Worm (Caenorhabditis elegans): ENCODE measurements around the gene B0334.20.
A peak's percentile ranks its signal among the peaks of the same experiment; 100 is the strongest.

B0334.20 gene

ce11 chrII:11492843-11493242, 7.4 kb downstream of the B0334.20 start, which contains the start of gene hacl-1 (continued):
- no peak for TF ChIP-seq lin-13 (GFP tag; optimal IDR thresholded peaks at IDR 0.05)
- no peak for TF ChIP-seq blmp-1 (tag; optimal IDR thresholded peaks at IDR 0.05; ENCODE audit: insufficient read depth)
- no peak for TF ChIP-seq R02D3.7 (tag; optimal IDR thresholded peaks at IDR 0.05)
- TF ChIP-seq nhr-21 (tag; optimal IDR thresholded peaks at IDR 0.05) = peak; percentile 68
- TF ChIP-seq sma-3 (GFP tag; optimal IDR thresholded peaks at IDR 0.05) = peak; percentile 63
- TF ChIP-seq lin-39 (tag; optimal IDR thresholded peaks at IDR 0.05) = no peak
- TF ChIP-seq unc-39 (tag; optimal IDR thresholded peaks at IDR 0.05) = no peak
- peak; percentile 0 to 38 for TF ChIP-seq lsy-2 (tag; optimal IDR thresholded peaks at IDR 0.05)
- no peak for TF ChIP-seq nhr-237 (tag; optimal IDR thresholded peaks at IDR 0.05)
- TF ChIP-seq Y55F3AM.14 (GFP tag; optimal IDR thresholded peaks at IDR 0.05) = no peak
- no peak for TF ChIP-seq ZK546.5 (tag; optimal IDR thresholded peaks at IDR 0.05)

ce11 chrII:11487999-11488398, 12.3 kb downstream of the B0334.20 start, which contains the start of gene B0334.13:
Gene B0334.13, plus strand, starts transcription at chrII:11488299.
- TF ChIP-seq R02D3.7 (tag; optimal IDR thresholded peaks at IDR 0.05) (no peak), crh-2 (tag; optimal IDR thresholded peaks at IDR 0.05) (no peak), nhr-25 (tag; optimal IDR thresholded peaks at IDR 0.05) (no peak)

- TF ChIP-seq skn-1 (tag; optimal IDR thresholded peaks at IDR 0.05) = no peak
- no peak for TF ChIP-seq ztf-11 (tag; optimal IDR thresholded peaks at IDR 0.05)
- peak; percentile 19 for TF ChIP-seq nhr-25 (tag; optimal IDR thresholded peaks at IDR 0.05)
- peak; percentile 13 for TF ChIP-seq sma-3 (GFP tag; optimal IDR thresholded peaks at IDR 0.05)
These were observed 13.5 kb downstream of the B0334.20 start, which contains the start of gene ttr-18 for ce11 chrII:11486698-11487234. Gene ttr-18, minus strand, starts transcription at chrII:11486748.

DNA sequence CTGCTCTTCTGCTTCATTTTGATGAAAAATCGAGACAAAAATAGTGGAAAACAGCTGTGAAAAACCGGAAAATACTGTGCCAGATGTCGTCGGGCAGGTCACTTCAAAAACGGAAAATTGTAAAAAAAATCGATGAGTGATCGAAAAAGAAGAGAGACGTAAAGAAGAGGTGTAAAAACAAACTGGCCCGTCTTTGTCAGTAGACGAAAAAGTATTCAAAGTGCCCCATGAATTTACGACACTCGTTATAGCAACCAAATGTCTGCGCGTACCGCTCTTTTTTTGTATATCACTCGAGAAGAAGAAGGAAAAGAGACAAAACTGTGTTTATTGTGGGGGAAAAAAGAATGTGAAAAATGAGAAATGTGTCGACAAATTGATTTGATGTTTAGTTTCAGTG, 15.1 kb downstream of the B0334.20 start, which contains the start of gene twk-5:
TSS of gene twk-5 (minus strand) at position 101 of the 400 bp plus-strand sequence.
- TF ChIP-seq blmp-1 (tag; optimal IDR thresholded peaks at IDR 0.05; ENCODE audit: insufficient read depth) = peak; percentile 8
- no peak for TF ChIP-seq alr-1 (tag; optimal IDR thresholded peaks at IDR 0.05)
- no peak for TF ChIP-seq sma-3 (GFP tag; optimal IDR thresholded peaks at IDR 0.05)

ce11 chrII:11484600-11484999, 15.7 kb downstream of the B0334.20 start:
- TF ChIP-seq nhr-237 (tag; optimal IDR thresholded peaks at IDR 0.05) = no peak
- no peak for TF ChIP-seq ztf-11 (tag; optimal IDR thresholded peaks at IDR 0.05)
- peak; percentile 79 for TF ChIP-seq nhr-21 (tag; optimal IDR thresholded peaks at IDR 0.05)
- peak; percentile 78 for TF ChIP-seq C34F6.9 (tag; optimal IDR thresholded peaks at IDR 0.05)
- TF ChIP-seq Y55F3AM.14 (GFP tag; optimal IDR thresholded peaks at IDR 0.05) = peak; percentile 85
- no peak for TF ChIP-seq mbf-1 (tag; optimal IDR thresholded peaks at IDR 0.05)
- TF ChIP-seq unc-55 (GFP tag; optimal IDR thresholded peaks at IDR 0.05) = peak; percentile 74
- TF ChIP-seq nhr-11 (tag; optimal IDR thresholded peaks at IDR 0.05) = peak; percentile 39
- TF ChIP-seq alr-1 (tag; optimal IDR thresholded peaks at IDR 0.05) = no peak
- peak; percentile 35 for TF ChIP-seq egl-27 (tag; optimal IDR thresholded peaks at IDR 0.05)
- peak; percentile 23 for TF ChIP-seq nhr-6 (tag; optimal IDR thresholded peaks at IDR 0.05)
- TF ChIP-seq lsy-2 (tag; optimal IDR thresholded peaks at IDR 0.05) = peak; percentile 48 to 88
- no peak for TF ChIP-seq skn-1 (tag; optimal IDR thresholded peaks at IDR 0.05)
- TF ChIP-seq nhr-129 (tag; optimal IDR thresholded peaks at IDR 0.05) = peak; percentile 88
- peak; percentile 48 for TF ChIP-seq F13H6.1 (tag; optimal IDR thresholded peaks at IDR 0.05)
- peak; percentile 59 for TF ChIP-seq ztf-4 (tag; optimal IDR thresholded peaks at IDR 0.05)
- TF ChIP-seq fos-1 (tag; optimal IDR thresholded peaks at IDR 0.05) = peak; percentile 70
- peak; percentile 67 for TF ChIP-seq sma-3 (GFP tag; optimal IDR thresholded peaks at IDR 0.05)
- TF ChIP-seq mdl-1 (tag; optimal IDR thresholded peaks at IDR 0.05) = peak; percentile 25 to 64
- peak; percentile 58 for TF ChIP-seq nhr-25 (tag; optimal IDR thresholded peaks at IDR 0.05)
- peak; percentile 59 for TF ChIP-seq ceh-82 (tag; optimal IDR thresholded peaks at IDR 0.05)
- no peak for TF ChIP-seq ztf-1 (GFP tag; conservative IDR thresholded peaks at IDR 0.05)
- peak; percentile 1 for TF ChIP-seq zag-1 (tag; optimal IDR thresholded peaks at IDR 0.05)
- TF ChIP-seq gmeb-1 (tag; optimal IDR thresholded peaks at IDR 0.05) = peak; percentile 56
- peak; percentile 72 for TF ChIP-seq sma-9 (GFP tag; optimal IDR thresholded peaks at IDR 0.05)
- TF ChIP-seq sma-9 (tag; optimal IDR thresholded peaks at IDR 0.05) = no peak
- peak; percentile 13 for TF ChIP-seq ceh-16 (tag; optimal IDR thresholded peaks at IDR 0.05)
- TF ChIP-seq unc-62 (GFP tag; optimal IDR thresholded peaks at IDR 0.05) = no peak
- peak; percentile 63 for TF ChIP-seq crh-2 (tag; optimal IDR thresholded peaks at IDR 0.05)
- TF ChIP-seq lin-11 (tag; optimal IDR thresholded peaks at IDR 0.05) = peak; percentile 92
- TF ChIP-seq peb-1 (tag; optimal IDR thresholded peaks at IDR 0.05) = no peak
- TF ChIP-seq snpc-4 (tag; optimal IDR thresholded peaks at IDR 0.05) = peak; percentile 19
- TF ChIP-seq sem-4 (tag; optimal IDR thresholded peaks at IDR 0.05) = no peak
- no peak for TF ChIP-seq R02D3.7 (tag; optimal IDR thresholded peaks at IDR 0.05)
- no peak for TF ChIP-seq blmp-1 (tag; optimal IDR thresholded peaks at IDR 0.05; ENCODE audit: insufficient read depth)
- peak; percentile 54 for TF ChIP-seq mab-5 (tag; optimal IDR thresholded peaks at IDR 0.05)

All from whole organism, L2 larva.